1 fruit fly cellular context compared by ENCODE assay signal in the genomic region with DNA sequence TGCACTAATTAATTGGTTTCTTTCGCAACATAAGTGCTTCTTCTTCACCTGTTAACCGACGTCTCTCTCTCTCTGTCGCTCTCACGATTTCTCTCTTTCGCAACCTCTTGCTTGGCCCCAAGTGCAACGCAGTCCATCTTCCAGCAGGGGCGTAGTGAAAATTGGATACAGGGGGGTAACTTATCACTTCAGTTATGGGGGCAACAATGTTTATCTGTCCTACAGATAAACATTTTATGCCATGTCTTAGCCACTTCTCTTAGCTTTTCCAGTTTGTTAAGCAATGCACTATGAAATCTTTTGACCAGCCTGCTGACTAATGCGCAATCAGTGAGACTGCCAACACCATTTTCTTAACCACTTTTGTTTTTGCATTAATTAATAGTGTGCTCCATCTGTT.
TF ChIP-seq lines count a peak whose summit lies in the region.

No protein-coding gene starts in this region.

TF ChIP-seq in whole organism, embryonic, 481 proteins besides CTCF, POLR2A, EP300 and RAD21 (continued from another document and continues in another):
- no peak for TF ChIP-seq sc (optimal IDR thresholded peaks at IDR 0.05; lab: Kevin White, UChicago)
- no peak for TF ChIP-seq sc (GFP tag; optimal IDR thresholded peaks at IDR 0.05; lab: Kevin White, UChicago)
- peak; percentile 34; the same call in 1 of the 3 replicates for TF ChIP-seq gce (GFP tag; IDR thresholded peaks at IDR 0.05; lab: Robert Waterston, UW)
- TF ChIP-seq gsb (GFP tag; IDR thresholded peaks at IDR 0.05; lab: Robert Waterston, UW) = peak; percentile 34
- no peak for TF ChIP-seq CG1602 (GFP tag; optimal IDR thresholded peaks at IDR 0.05; lab: Kevin White, UChicago)
- TF ChIP-seq tx (GFP tag; optimal IDR thresholded peaks at IDR 0.05; lab: Kevin White, UChicago) = no peak
- TF ChIP-seq NC2β (GFP tag; optimal IDR thresholded peaks at IDR 0.05; lab: Kevin White, UChicago) = peak; percentile 3
- TF ChIP-seq lilli (GFP tag; optimal IDR thresholded peaks at IDR 0.05; lab: Kevin White, UChicago) = peak; percentile 48
- no peak for TF ChIP-seq CG9797 (GFP tag; optimal IDR thresholded peaks at IDR 0.05; lab: Kevin White, UChicago)
- TF ChIP-seq repo (GFP tag; optimal IDR thresholded peaks at IDR 0.05; lab: Kevin White, UChicago) = no peak
- TF ChIP-seq jing (GFP tag; optimal IDR thresholded peaks at IDR 0.05; lab: Kevin White, UChicago) = no peak
- TF ChIP-seq usp (GFP tag; optimal IDR thresholded peaks at IDR 0.05; lab: Kevin White, UChicago) = no peak
- TF ChIP-seq Hsf (GFP tag; optimal IDR thresholded peaks at IDR 0.05; lab: Kevin White, UChicago) = peak; percentile 42
- no peak for TF ChIP-seq CG7271 (tag; optimal IDR thresholded peaks at IDR 0.05; lab: Kevin White, UChicago)
- peak in 1 of 2 experiments; percentile 14 for TF ChIP-seq Hr51 (GFP tag; optimal IDR thresholded peaks at IDR 0.05; lab: Kevin White, UChicago)
- TF ChIP-seq Tbp (GFP tag; optimal IDR thresholded peaks at IDR 0.05; lab: Kevin White, UChicago) = no peak
- TF ChIP-seq org-1 (GFP tag; optimal IDR thresholded peaks at IDR 0.05; lab: Kevin White, UChicago) = peak; percentile 5
- TF ChIP-seq stc (GFP tag; IDR thresholded peaks at IDR 0.05; lab: Robert Waterston, UW) = peak; percentile 72; the same call in 1 of the 2 replicates
- no peak for TF ChIP-seq Sin3A (optimal IDR thresholded peaks at IDR 0.05; lab: Kevin White, UChicago)
- TF ChIP-seq nmo (GFP tag; optimal IDR thresholded peaks at IDR 0.05; lab: Kevin White, UChicago) = peak; percentile 26
- TF ChIP-seq Sox102F (GFP tag; optimal IDR thresholded peaks at IDR 0.05; lab: Kevin White, UChicago) = no peak
- peak; percentile 50; the same call in 1 of the 2 replicates for TF ChIP-seq CG1024 (GFP tag; IDR thresholded peaks at IDR 0.05; lab: Robert Waterston, UW)
- no peak for TF ChIP-seq Camta (GFP tag; optimal IDR thresholded peaks at IDR 0.05; lab: Kevin White, UChicago)
- no peak for TF ChIP-seq fd64A (GFP tag; optimal IDR thresholded peaks at IDR 0.05; lab: Kevin White, UChicago)
- no peak for TF ChIP-seq ftz-f1 (GFP tag; optimal IDR thresholded peaks at IDR 0.05; lab: Kevin White, UChicago)
- TF ChIP-seq insv (GFP tag; optimal IDR thresholded peaks at IDR 0.05; lab: Kevin White, UChicago) = no peak
- TF ChIP-seq HHEX (GFP tag; optimal IDR thresholded peaks at IDR 0.05; lab: Kevin White, UChicago) = peak; percentile 5
- no peak for TF ChIP-seq CG16779 (GFP tag; IDR thresholded peaks at IDR 0.05; lab: Robert Waterston, UW)
- no peak for TF ChIP-seq BEAF-32 (GFP tag; optimal IDR thresholded peaks at IDR 0.05; lab: Kevin White, UChicago)
- TF ChIP-seq sd (tag; optimal IDR thresholded peaks at IDR 0.05; lab: Kevin White, UChicago) = no peak
- no peak for TF ChIP-seq CG8765 (GFP tag; IDR thresholded peaks at IDR 0.05; lab: Robert Waterston, UW)
- TF ChIP-seq sisA (GFP tag; IDR thresholded peaks at IDR 0.05; lab: Robert Waterston, UW) = peak; percentile 59; the same call in 1 of the 2 replicates
- 0 out of 2 replicates have a peak, but pooled peaks have one; percentile 24 for TF ChIP-seq ranshi (GFP tag; IDR thresholded peaks at IDR 0.05; lab: Robert Waterston, UW)
- TF ChIP-seq Nf-YA (GFP tag; IDR thresholded peaks at IDR 0.05; lab: Robert Waterston, UW) = peak; percentile 29
- peak; percentile 30 for TF ChIP-seq CG2712 (tag; optimal IDR thresholded peaks at IDR 0.05; lab: Kevin White, UChicago)
- TF ChIP-seq vnd (GFP tag; IDR thresholded peaks at IDR 0.05; lab: Robert Waterston, UW; ENCODE audit: partially characterized antibody) = no peak
- TF ChIP-seq Hr78 (GFP tag; optimal IDR thresholded peaks at IDR 0.05; lab: Kevin White, UChicago) = peak in 1 of 2 experiments; percentile 37
- peak; percentile 41 for TF ChIP-seq CG18262 (tag; optimal IDR thresholded peaks at IDR 0.05; lab: Kevin White, UChicago)
- TF ChIP-seq Aef1 (GFP tag; IDR thresholded peaks at IDR 0.05; lab: Robert Waterston, UW) = peak; percentile 36; the same call in 2 of the 3 replicates
- peak; percentile 19 for TF ChIP-seq CG10209 (GFP tag; optimal IDR thresholded peaks at IDR 0.05; lab: Kevin White, UChicago)
- peak; percentile 19 for TF ChIP-seq CG9437 (GFP tag; optimal IDR thresholded peaks at IDR 0.05; lab: Kevin White, UChicago)
- TF ChIP-seq CG17361 (GFP tag; IDR thresholded peaks at IDR 0.05; lab: Robert Waterston, UW) = 0 out of 3 replicates have a peak, but pooled peaks have one; percentile 22
- no peak for TF ChIP-seq sug (tag; optimal IDR thresholded peaks at IDR 0.05; lab: Kevin White, UChicago)
- no peak for TF ChIP-seq Max (GFP tag; optimal IDR thresholded peaks at IDR 0.05; lab: Kevin White, UChicago)
- no peak for TF ChIP-seq jigr1 (GFP tag; IDR thresholded peaks at IDR 0.05; lab: Robert Waterston, UW)
- TF ChIP-seq hth (optimal IDR thresholded peaks at IDR 0.05; lab: Kevin White, UChicago) = no peak
- 0 out of 3 replicates have a peak, but pooled peaks have one; percentile 10 for TF ChIP-seq Dbx (GFP tag; IDR thresholded peaks at IDR 0.05; lab: Robert Waterston, UW)
- TF ChIP-seq CG4424 (GFP tag; optimal IDR thresholded peaks at IDR 0.05; lab: Kevin White, UChicago) = peak; percentile 34
- no peak for TF ChIP-seq CG30020 (tag; optimal IDR thresholded peaks at IDR 0.05; lab: Kevin White, UChicago)
- TF ChIP-seq btn (GFP tag; optimal IDR thresholded peaks at IDR 0.05; lab: Kevin White, UChicago) = no peak
- no peak for TF ChIP-seq cad (GFP tag; optimal IDR thresholded peaks at IDR 0.05; lab: Kevin White, UChicago)
- TF ChIP-seq sens (GFP tag; lab: Kevin White, UChicago) = peak; percentile 90
- TF ChIP-seq Dip3 (GFP tag; optimal IDR thresholded peaks at IDR 0.05; lab: Kevin White, UChicago) = no peak
- TF ChIP-seq E2f1 (GFP tag; IDR thresholded peaks at IDR 0.05; lab: Robert Waterston, UW) = peak; percentile 52; the same call in 1 of the 2 replicates
- no peak for TF ChIP-seq dan (GFP tag; IDR thresholded peaks at IDR 0.05; lab: Robert Waterston, UW)
- TF ChIP-seq CG3281 (GFP tag; optimal IDR thresholded peaks at IDR 0.05; lab: Kevin White, UChicago) = peak; percentile 13
- no peak for TF ChIP-seq ham (GFP tag; IDR thresholded peaks at IDR 0.05; lab: Robert Waterston, UW)
- no peak; the same call in 1 of the 2 replicates for TF ChIP-seq nerfin-2 (GFP tag; IDR thresholded peaks at IDR 0.05; lab: Robert Waterston, UW; ENCODE audit: partially characterized antibody)
- TF ChIP-seq tup (GFP tag; optimal IDR thresholded peaks at IDR 0.05; lab: Kevin White, UChicago) = no peak
- no peak for TF ChIP-seq psq (GFP tag; optimal IDR thresholded peaks at IDR 0.05; lab: Kevin White, UChicago)
- peak; percentile 65 for TF ChIP-seq CG15269 (tag; optimal IDR thresholded peaks at IDR 0.05; lab: Kevin White, UChicago)
- TF ChIP-seq Opbp (GFP tag; IDR thresholded peaks at IDR 0.05; lab: Robert Waterston, UW; ENCODE audit: partially characterized antibody) = no peak
- no peak for TF ChIP-seq pum (GFP tag; optimal IDR thresholded peaks at IDR 0.05; lab: Kevin White, UChicago)
- TF ChIP-seq corto (GFP tag; optimal IDR thresholded peaks at IDR 0.05; lab: Kevin White, UChicago) = no peak
- no peak for TF ChIP-seq aop (GFP tag; IDR thresholded peaks at IDR 0.05; lab: Robert Waterston, UW)
- TF ChIP-seq CG13424 (tag; optimal IDR thresholded peaks at IDR 0.05; lab: Kevin White, UChicago) = peak; percentile 56
- TF ChIP-seq dpn (GFP tag; optimal IDR thresholded peaks at IDR 0.05; lab: Kevin White, UChicago) = peak; percentile 26 to 47
- peak; percentile 14 for TF ChIP-seq CG8924 (tag; optimal IDR thresholded peaks at IDR 0.05; lab: Kevin White, UChicago)
- TF ChIP-seq CG4730 (GFP tag; IDR thresholded peaks at IDR 0.05; lab: Robert Waterston, UW) = no peak
- peak; percentile 35 for TF ChIP-seq BtbVII (GFP tag; optimal IDR thresholded peaks at IDR 0.05; lab: Kevin White, UChicago)
- no peak for TF ChIP-seq CG17385 (GFP tag; optimal IDR thresholded peaks at IDR 0.05; lab: Kevin White, UChicago)
- TF ChIP-seq Nf-YB (GFP tag; optimal IDR thresholded peaks at IDR 0.05; lab: Kevin White, UChicago) = no peak
- TF ChIP-seq CG12391 (tag; optimal IDR thresholded peaks at IDR 0.05; lab: Kevin White, UChicago) = peak; percentile 37
- TF ChIP-seq CG14050 (GFP tag; IDR thresholded peaks at IDR 0.05; lab: Robert Waterston, UW) = peak; percentile 56; the same call in 1 of the 3 replicates
- no peak for TF ChIP-seq slou (GFP tag; optimal IDR thresholded peaks at IDR 0.05; lab: Kevin White, UChicago)
- peak; percentile 33; the same call in 1 of the 2 replicates for TF ChIP-seq Xrp1 (GFP tag; IDR thresholded peaks at IDR 0.05; lab: Robert Waterston, UW)
- peak; percentile 54 for TF ChIP-seq Xbp1 (GFP tag; optimal IDR thresholded peaks at IDR 0.05; lab: Kevin White, UChicago)
- peak; percentile 30 for TF ChIP-seq Ssrp (tag; optimal IDR thresholded peaks at IDR 0.05; lab: Kevin White, UChicago)
- no peak for TF ChIP-seq CG7839 (tag; optimal IDR thresholded peaks at IDR 0.05; lab: Kevin White, UChicago)
- TF ChIP-seq CG4854 (GFP tag; optimal IDR thresholded peaks at IDR 0.05; lab: Kevin White, UChicago) = no peak
- TF ChIP-seq CG10979 (tag; optimal IDR thresholded peaks at IDR 0.05; lab: Kevin White, UChicago) = peak; percentile 28
- peak; percentile 22 for TF ChIP-seq D19A (tag; optimal IDR thresholded peaks at IDR 0.05; lab: Kevin White, UChicago)
- no peak for TF ChIP-seq Dad (GFP tag; optimal IDR thresholded peaks at IDR 0.05; lab: Kevin White, UChicago)
- peak; percentile 54; the same call in 1 of the 2 replicates for TF ChIP-seq Rfx (GFP tag; IDR thresholded peaks at IDR 0.05; lab: Robert Waterston, UW)
- no peak for TF ChIP-seq CG8478 (optimal IDR thresholded peaks at IDR 0.05; lab: Kevin White, UChicago)
- no peak for TF ChIP-seq trh (GFP tag; optimal IDR thresholded peaks at IDR 0.05; lab: Kevin White, UChicago)
- no peak for TF ChIP-seq CG33557 (GFP tag; optimal IDR thresholded peaks at IDR 0.05; lab: Kevin White, UChicago)
- peak; percentile 64 for TF ChIP-seq tap (tag; optimal IDR thresholded peaks at IDR 0.05; lab: Kevin White, UChicago)
- TF ChIP-seq Side (GFP tag; optimal IDR thresholded peaks at IDR 0.05; lab: Kevin White, UChicago) = peak; percentile 6
- no peak for TF ChIP-seq lov (optimal IDR thresholded peaks at IDR 0.05; lab: Kevin White, UChicago)
- TF ChIP-seq lov (GFP tag; IDR thresholded peaks at IDR 0.05; lab: Robert Waterston, UW) = peak; percentile 25; the same call in 1 of the 3 replicates
- no peak for TF ChIP-seq Doc2 (GFP tag; IDR thresholded peaks at IDR 0.05; lab: Robert Waterston, UW)
- TF ChIP-seq Atf-2 (GFP tag; optimal IDR thresholded peaks at IDR 0.05; lab: Kevin White, UChicago) = peak; percentile 2
- TF ChIP-seq zf30C (GFP tag; optimal IDR thresholded peaks at IDR 0.05; lab: Kevin White, UChicago) = no peak
- TF ChIP-seq CG11247 (GFP tag; IDR thresholded peaks at IDR 0.05; lab: Robert Waterston, UW) = peak; percentile 26; the same call in 1 of the 2 replicates
- peak; percentile 71 for TF ChIP-seq ara (GFP tag; IDR thresholded peaks at IDR 0.05; lab: Robert Waterston, UW)
- peak; percentile 33; the same call in 1 of the 2 replicates for TF ChIP-seq CG32767 (GFP tag; IDR thresholded peaks at IDR 0.05; lab: Robert Waterston, UW)
- TF ChIP-seq CG17359 (tag; optimal IDR thresholded peaks at IDR 0.05; lab: Kevin White, UChicago) = peak; percentile 65
- TF ChIP-seq tin (GFP tag; optimal IDR thresholded peaks at IDR 0.05; lab: Kevin White, UChicago) = peak; percentile 35
- TF ChIP-seq CG4328 (GFP tag; optimal IDR thresholded peaks at IDR 0.05; lab: Kevin White, UChicago) = peak; percentile 30
- no peak for TF ChIP-seq twi (tag; optimal IDR thresholded peaks at IDR 0.05; lab: Kevin White, UChicago)
- no peak for TF ChIP-seq emc (GFP tag; optimal IDR thresholded peaks at IDR 0.05; lab: Kevin White, UChicago)
- TF ChIP-seq B-H1 (GFP tag; IDR thresholded peaks at IDR 0.05; lab: Robert Waterston, UW) = peak; percentile 35; the same call in 1 of the 3 replicates
- peak; percentile 17 to 24 for TF ChIP-seq Pdp1 (GFP tag; optimal IDR thresholded peaks at IDR 0.05; lab: Kevin White, UChicago)
- TF ChIP-seq Fer2 (tag; optimal IDR thresholded peaks at IDR 0.05; lab: Kevin White, UChicago) = no peak
- no peak for TF ChIP-seq CG6254 (GFP tag; optimal IDR thresholded peaks at IDR 0.05; lab: Kevin White, UChicago)
- TF ChIP-seq h (optimal IDR thresholded peaks at IDR 0.05; lab: Kevin White, UChicago) = no peak
- TF ChIP-seq kah (GFP tag; optimal IDR thresholded peaks at IDR 0.05; lab: Kevin White, UChicago) = peak; percentile 2
- TF ChIP-seq dysf (GFP tag; IDR thresholded peaks at IDR 0.05; lab: Robert Waterston, UW) = peak; percentile 69
- no peak for TF ChIP-seq pzg (GFP tag; optimal IDR thresholded peaks at IDR 0.05; lab: Kevin White, UChicago)
- TF ChIP-seq vfl (GFP tag; optimal IDR thresholded peaks at IDR 0.05; lab: Kevin White, UChicago) = no peak
- no peak for TF ChIP-seq stwl (tag; optimal IDR thresholded peaks at IDR 0.05; lab: Kevin White, UChicago)
- TF ChIP-seq CG16815 (GFP tag; optimal IDR thresholded peaks at IDR 0.05; lab: Kevin White, UChicago) = no peak
- no peak for TF ChIP-seq CG11093 (GFP tag; IDR thresholded peaks at IDR 0.05; lab: Robert Waterston, UW)
- no peak for TF ChIP-seq CG4282 (GFP tag; optimal IDR thresholded peaks at IDR 0.05; lab: Kevin White, UChicago)
- no peak for TF ChIP-seq cg (GFP tag; optimal IDR thresholded peaks at IDR 0.05; lab: Kevin White, UChicago)
- TF ChIP-seq sim (GFP tag; IDR thresholded peaks at IDR 0.05; lab: Robert Waterston, UW) = no peak
- TF ChIP-seq CG4707 (GFP tag; optimal IDR thresholded peaks at IDR 0.05; lab: Kevin White, UChicago) = peak; percentile 16
- TF ChIP-seq CG1647 (GFP tag; optimal IDR thresholded peaks at IDR 0.05; lab: Kevin White, UChicago) = no peak
- no peak for TF ChIP-seq her (GFP tag; optimal IDR thresholded peaks at IDR 0.05; lab: Kevin White, UChicago)
- no peak for TF ChIP-seq YL-1 (GFP tag; optimal IDR thresholded peaks at IDR 0.05; lab: Kevin White, UChicago)
- TF ChIP-seq CG11723 (GFP tag; optimal IDR thresholded peaks at IDR 0.05; lab: Kevin White, UChicago) = peak; percentile 1
- no peak for TF ChIP-seq Optix (GFP tag; IDR thresholded peaks at IDR 0.05; lab: Robert Waterston, UW)
- TF ChIP-seq lola (GFP tag; optimal IDR thresholded peaks at IDR 0.05; lab: Kevin White, UChicago) = no peak
- no peak for TF ChIP-seq CG10321 (GFP tag; IDR thresholded peaks at IDR 0.05; lab: Robert Waterston, UW)
- no peak for TF ChIP-seq CG14710 (tag; optimal IDR thresholded peaks at IDR 0.05; lab: Kevin White, UChicago)
- TF ChIP-seq ab (GFP tag; optimal IDR thresholded peaks at IDR 0.05; lab: Kevin White, UChicago) = no peak
- peak; percentile 59 for TF ChIP-seq CG12071 (GFP tag; optimal IDR thresholded peaks at IDR 0.05; lab: Kevin White, UChicago)
- no peak for TF ChIP-seq CG3838 (GFP tag; optimal IDR thresholded peaks at IDR 0.05; lab: Kevin White, UChicago)
